Worm (Caenorhabditis elegans) whole organism, mixed stage, embryonic: ENCODE results near the gene F26G1.5.

Source experiments
- M03D4.4 ChIP-seq: sonication (generic microtip); optimal IDR thresholded peaks from 2 replicates; lab custom pipeline; 2017; ENCODE audit warnings: mild to moderate bottlenecking, missing genetic modification characterization, missing compliant biosample characterization
- bed-3 ChIP-seq: fragments of 200-800 bp; sonication (Bioruptor generic); optimal IDR thresholded peaks from 3 replicates; lab custom pipeline; 2018; ENCODE audit warnings: mild to moderate bottlenecking, missing genetic modification characterization, moderate library complexity, missing compliant biosample characterization
- blmp-1 ChIP-seq: fragments of 150-350 bp; optimal IDR thresholded peaks from 2 replicates; lab custom pipeline; 2014; ENCODE audit warnings: missing biosample characterization, missing genetic modification characterization
- ceh-43 ChIP-seq: fragments of 200-800 bp; sonication (Bioruptor generic); optimal IDR thresholded peaks from 2 replicates; lab custom pipeline; 2018; ENCODE audit warnings: mild to moderate bottlenecking, missing genetic modification characterization, moderate library complexity, missing compliant biosample characterization
- ces-1 ChIP-seq: fragments of 150-350 bp; optimal IDR thresholded peaks from 2 replicates; lab custom pipeline; 2014; ENCODE audit warnings: missing biosample characterization, missing genetic modification reagents, missing genetic modification characterization
- cnd-1 ChIP-seq: fragments of 200-800 bp; sonication (Bioruptor generic); optimal IDR thresholded peaks from 2 replicates; lab custom pipeline; 2018; ENCODE audit warnings: mild to moderate bottlenecking, missing genetic modification characterization, missing compliant biosample characterization
- drap-1 ChIP-seq: fragments of 200-800 bp; sonication (Bioruptor generic); optimal IDR thresholded peaks from 3 replicates; lab custom pipeline; 2018; ENCODE audit warnings: mild to moderate bottlenecking, missing genetic modification characterization, missing compliant biosample characterization
- elt-3 ChIP-seq: fragments of 150-350 bp; optimal IDR thresholded peaks from 2 replicates; lab custom pipeline; 2014; ENCODE audit warnings: missing biosample characterization, missing genetic modification characterization
- flh-1 ChIP-seq: fragments of 200-800 bp; sonication (Bioruptor generic); optimal IDR thresholded peaks from 2 replicates; lab custom pipeline; 2018; ENCODE audit warnings: mild to moderate bottlenecking, missing genetic modification characterization, moderate library complexity, missing compliant biosample characterization
- ham-2 ChIP-seq: fragments of 200-800 bp; sonication (Bioruptor generic); optimal IDR thresholded peaks from 2 replicates; lab custom pipeline; 2018; ENCODE audit warnings: mild to moderate bottlenecking, missing genetic modification characterization, missing compliant biosample characterization
- hlh-1 ChIP-seq: fragments of 150-350 bp; optimal IDR thresholded peaks from 2 replicates; lab custom pipeline; 2014; ENCODE audit warnings: missing biosample characterization, missing genetic modification reagents, missing genetic modification characterization
- lin-32 ChIP-seq: fragments of 200-800 bp; sonication (Bioruptor generic); optimal IDR thresholded peaks from 2 replicates; lab custom pipeline; 2018; ENCODE audit warnings: mild to moderate bottlenecking, missing genetic modification characterization, missing compliant biosample characterization
- mab-5 ChIP-seq: fragments of 150-350 bp; optimal IDR thresholded peaks from 2 replicates; lab custom pipeline; 2014; ENCODE audit warnings: missing biosample characterization, missing genetic modification characterization
- mep-1 ChIP-seq: fragments of 150-350 bp; optimal IDR thresholded peaks from 2 replicates; lab custom pipeline; 2017; ENCODE audit warnings: missing biosample characterization, missing genetic modification reagents, missing genetic modification characterization, inconsistent platforms
- mls-2 ChIP-seq: sonication (generic microtip); optimal IDR thresholded peaks from 2 replicates; lab custom pipeline; 2016; ENCODE audit warnings: mild to moderate bottlenecking, missing genetic modification characterization, moderate library complexity, missing compliant biosample characterization
- nhr-12 ChIP-seq: fragments of 150-350 bp; optimal IDR thresholded peaks from 2 replicates; lab custom pipeline; 2014; ENCODE audit warnings: missing biosample characterization, missing genetic modification characterization
- nhr-2 ChIP-seq: fragments of 150-350 bp; optimal IDR thresholded peaks from 2 replicates; lab custom pipeline; 2014; ENCODE audit warnings: missing biosample characterization, missing genetic modification characterization
- nhr-237 ChIP-seq: fragments of 150-350 bp; optimal IDR thresholded peaks from 2 replicates; lab custom pipeline; 2014; ENCODE audit warnings: missing biosample characterization, missing genetic modification characterization
- nhr-28 ChIP-seq: fragments of 150-350 bp; optimal IDR thresholded peaks from 2 replicates; lab custom pipeline; 2014; ENCODE audit warnings: missing biosample characterization, missing genetic modification characterization
- nhr-76 ChIP-seq: sonication (generic microtip); optimal IDR thresholded peaks from 2 replicates; lab custom pipeline; 2017; ENCODE audit warnings: missing biosample characterization, missing genetic modification characterization
- pha-4 ChIP-seq: fragments of 150-350 bp; optimal IDR thresholded peaks from 2 replicates; lab custom pipeline; 2018; ENCODE audit warnings: missing biosample characterization, missing genetic modification reagents, missing genetic modification characterization
- sem-2 ChIP-seq: fragments of 200-800 bp; sonication (Bioruptor generic); optimal IDR thresholded peaks from 2 replicates; lab custom pipeline; 2018; ENCODE audit warnings: mild to moderate bottlenecking, missing genetic modification characterization, missing compliant biosample characterization
- snpc-4 ChIP-seq: fragments of 150-350 bp; optimal IDR thresholded peaks from 2 replicates; lab custom pipeline; 2014; ENCODE audit warnings: missing biosample characterization, missing genetic modification characterization
- sptf-1 ChIP-seq: sonication (generic microtip); optimal IDR thresholded peaks from 2 replicates; lab custom pipeline; 2017; ENCODE audit warnings: mild to moderate bottlenecking, missing genetic modification characterization, moderate library complexity, missing compliant biosample characterization
- unc-120 ChIP-seq: sonication (generic microtip); optimal IDR thresholded peaks from 2 replicates; lab custom pipeline; 2017; ENCODE audit warnings: missing genetic modification characterization, missing compliant biosample characterization; ENCODE audit not compliant: poor library complexity, severe bottlenecking
- unc-39 ChIP-seq: fragments of 150-350 bp; optimal IDR thresholded peaks from 2 replicates; lab custom pipeline; 2014; ENCODE audit warnings: missing biosample characterization, missing genetic modification characterization
- unc-62 ChIP-seq: fragments of 150-350 bp; optimal IDR thresholded peaks from 2 replicates; lab custom pipeline; 2014; ENCODE audit warnings: missing biosample characterization, missing genetic modification reagents, missing genetic modification characterization
- zip-8 ChIP-seq: fragments of 150-350 bp; optimal IDR thresholded peaks from 2 replicates; lab custom pipeline; 2014; ENCODE audit warnings: missing biosample characterization, missing genetic modification characterization
- ztf-11 ChIP-seq: fragments of 150-350 bp; optimal IDR thresholded peaks from 2 replicates; lab custom pipeline; 2014; ENCODE audit warnings: missing biosample characterization, missing genetic modification characterization

The F26G1.5 gene

ce11 chrII:4771282-4771681 is at the start of gene F26G1.5:
Gene F26G1.5 (minus strand): TSS chrII:4771382.
- no peak for TF ChIP-seq mab-5
- TF ChIP-seq, all 35 proteins: peak for 0

ce11 chrII:4818780-4819179 is 47.6 kb upstream of the F26G1.5 start:
- no peak for TF ChIP-seq mab-5
- TF ChIP-seq mls-2, result no peak
- no peak for TF ChIP-seq unc-120 (tag; lab: Kevin White, UChicago)
- TF ChIP-seq bed-3 (GFP tag; lab: Kevin White, UChicago), result no peak
- TF ChIP-seq nhr-12 (tag; lab: Kevin White, UChicago), result no peak
- TF ChIP-seq flh-1 (GFP tag; lab: Kevin White, UChicago), result no peak

ce11 chrII:4815356-4815755 is 44.2 kb upstream of the F26G1.5 start:
- TF ChIP-seq sptf-1 (tag; lab: Kevin White, UChicago) (no peak), nhr-76 (tag; lab: Kevin White, UChicago) (no peak), zip-8 (tag; lab: Kevin White, UChicago) (no peak), nhr-12 (tag; lab: Kevin White, UChicago) (no peak), pha-4 (no peak), bed-3 (GFP tag; lab: Kevin White, UChicago) (no peak), nhr-2 (tag; lab: Kevin White, UChicago) (no peak), ham-2 (GFP tag; lab: Kevin White, UChicago) (no peak)

ce11 chrII:4811986-4812385 is 40.8 kb upstream of the F26G1.5 start, which contains the start of gene rig-6:
Gene rig-6 (minus strand): TSS chrII:4812086.
- TF ChIP-seq lin-32 (GFP tag; lab: Kevin White, UChicago) (no peak), sem-2 (no peak), elt-3 (tag; lab: Kevin White, UChicago) (no peak), nhr-76 (tag; lab: Kevin White, UChicago) (no peak), cnd-1 (tag; lab: Kevin White, UChicago) (no peak), unc-120 (tag; lab: Kevin White, UChicago) (no peak), snpc-4 (no peak), hlh-1 (no peak), ceh-43 (GFP tag; lab: Kevin White, UChicago) (no peak), zip-8 (tag; lab: Kevin White, UChicago) (no peak), unc-62 (GFP tag; lab: Kevin White, UChicago) (no peak), mab-5 (no peak), nhr-28 (no peak), nhr-237 (tag; lab: Kevin White, UChicago) (no peak), unc-39 (no peak)

- TF ChIP-seq hlh-1, result peak; percentile 27
- TF ChIP-seq cnd-1 (tag; lab: Kevin White, UChicago), result no peak
- TF ChIP-seq nhr-76 (tag; lab: Kevin White, UChicago), result no peak
- no peak for TF ChIP-seq blmp-1 (tag; lab: Kevin White, UChicago)
- TF ChIP-seq M03D4.4 (tag; lab: Kevin White, UChicago), result no peak
- TF ChIP-seq drap-1 (GFP tag; lab: Kevin White, UChicago), result no peak
- TF ChIP-seq lin-32 (GFP tag; lab: Kevin White, UChicago), result no peak
- no peak for TF ChIP-seq mep-1 (tag; lab: Kevin White, UChicago)
Measured at ce11 chrII:4806726-4807125, 35.5 kb upstream of the F26G1.5 start.

- TF ChIP-seq ztf-11 (tag; lab: Kevin White, UChicago) (no peak), ces-1 (GFP tag; lab: Kevin White, UChicago) (peak; percentile 12)
- TF ChIP-seq, all 35 proteins: peak for 1
Measured at ce11 chrII:4806261-4806660, 35.1 kb upstream of the F26G1.5 start.

ce11 chrII:4805799-4806198 is 34.6 kb upstream of the F26G1.5 start:
- TF ChIP-seq snpc-4, result no peak
- peak; percentile 78 for TF ChIP-seq unc-120 (tag; lab: Kevin White, UChicago)
- TF ChIP-seq unc-62 (GFP tag; lab: Kevin White, UChicago), result peak; percentile 81
- peak; percentile 66 for TF ChIP-seq hlh-1
- TF ChIP-seq, all 35 proteins: peak for 3
